Worm (Caenorhabditis elegans): ENCODE results near the gene M28.8.

The M28.8 gene

DNA sequence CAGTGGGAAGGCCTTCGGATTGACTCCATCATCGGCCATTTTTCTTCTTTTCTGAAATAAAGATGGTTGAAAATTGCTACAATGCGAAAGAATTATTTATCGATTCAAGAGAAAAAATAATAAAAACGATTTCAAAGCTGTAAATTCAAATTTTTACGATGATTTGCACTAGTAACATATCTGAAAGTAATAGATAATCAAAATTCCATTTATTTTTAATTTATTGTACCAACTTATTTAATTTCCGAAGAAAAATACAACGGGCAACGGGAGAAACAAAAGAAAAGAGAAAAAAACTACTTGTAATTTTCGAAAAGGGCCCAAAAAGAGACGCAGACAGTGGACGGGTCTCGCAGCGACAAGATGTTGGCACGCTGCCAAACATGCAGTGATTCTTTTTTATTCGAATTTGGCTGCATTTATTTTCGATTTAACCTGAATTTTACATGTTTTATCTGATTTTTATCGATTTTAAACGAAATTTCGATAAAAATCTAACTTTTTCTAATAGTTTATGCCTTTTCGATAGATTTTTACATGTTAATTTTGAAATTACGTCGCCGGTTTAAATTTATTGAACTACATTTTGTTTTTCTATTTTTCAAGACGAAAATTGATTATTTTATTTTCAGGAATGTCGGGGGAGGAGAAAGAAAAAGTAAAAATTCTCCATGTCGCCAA, 30.7 kb downstream of the M28.8 start, which contains the start of the genes snu-13 and rsp-7:
Gene snu-13, minus strand, starts transcription at position 51 of the 681 bp plus-strand sequence.
Gene rsp-7, plus strand, starts transcription at position 631 of the 681 bp plus-strand sequence.
- peak; percentile 54 for TF ChIP-seq dmd-6 (GFP tag; IDR thresholded peaks at IDR 0.05)
- no peak for TF ChIP-seq ces-1 (GFP tag; optimal IDR thresholded peaks at IDR 0.05)
- no peak for TF ChIP-seq ztf-11 (tag; optimal IDR thresholded peaks at IDR 0.05)
- TF ChIP-seq lsy-2 (tag; optimal IDR thresholded peaks at IDR 0.05), result peak in 1 of 2 experiments; percentile 92
- TF ChIP-seq dve-1 (tag; optimal IDR thresholded peaks at IDR 0.05; ENCODE audit: insufficient read depth), result peak; percentile 86
- TF ChIP-seq hif-1 (tag; optimal IDR thresholded peaks at IDR 0.05), result peak in 1 of 2 experiments; percentile 44
- TF ChIP-seq pha-4 (GFP tag; IDR thresholded peaks at IDR 0.05), result 0 out of 2 replicates have a peak, but pooled peaks have one; percentile 19
- TF ChIP-seq pha-4 (tag; optimal IDR thresholded peaks at IDR 0.05), result peak; percentile 71
- TF ChIP-seq hlh-11 (tag; optimal IDR thresholded peaks at IDR 0.05), result peak; percentile 65
- TF ChIP-seq nhr-76 (tag; optimal IDR thresholded peaks at IDR 0.05), result no peak
- TF ChIP-seq zfp-2 (tag; optimal IDR thresholded peaks at IDR 0.05), result peak; percentile 68
- TF ChIP-seq mxl-3 (GFP tag; optimal IDR thresholded peaks at IDR 0.05), result peak; percentile 0
- TF ChIP-seq ceh-44 (GFP tag; IDR thresholded peaks at IDR 0.05), result no peak
- no peak for TF ChIP-seq fos-1 (tag; optimal IDR thresholded peaks at IDR 0.05)
- TF ChIP-seq daf-16 (GFP tag; optimal IDR thresholded peaks at IDR 0.05), result no peak
- peak; percentile 12 for TF ChIP-seq daf-16 (tag; optimal IDR thresholded peaks at IDR 0.05)
- TF ChIP-seq ceh-32 (tag; optimal IDR thresholded peaks at IDR 0.05; ENCODE audit: poor library complexity), result no peak
- TF ChIP-seq ceh-62 (tag; optimal IDR thresholded peaks at IDR 0.05), result no peak
- TF ChIP-seq lin-38 (GFP tag; IDR thresholded peaks at IDR 0.05), result peak; percentile 77
- TF ChIP-seq jun-1 (tag; optimal IDR thresholded peaks at IDR 0.05), result no peak
- peak; percentile 78 for TF ChIP-seq dpl-1 (GFP tag; optimal IDR thresholded peaks at IDR 0.05)
- peak; percentile 58 for TF ChIP-seq nhr-11 (tag; optimal IDR thresholded peaks at IDR 0.05)
- TF ChIP-seq nhr-28 (tag; optimal IDR thresholded peaks at IDR 0.05), result peak; percentile 36
- no peak for TF ChIP-seq madf-5 (GFP tag; IDR thresholded peaks at IDR 0.05)
- no peak for TF ChIP-seq F44E2.7 (GFP tag; IDR thresholded peaks at IDR 0.05)
- TF ChIP-seq nhr-25 (tag; optimal IDR thresholded peaks at IDR 0.05; ENCODE audit: borderline replicate concordance, insufficient read depth), result peak; percentile 60
- TF ChIP-seq hmg-1.1 (GFP tag; IDR thresholded peaks at IDR 0.05), result 0 out of 2 replicates have a peak, but pooled peaks have one; percentile 37
- TF ChIP-seq rbr-2 (tag; optimal IDR thresholded peaks at IDR 0.05), result peak; percentile 25
- TF ChIP-seq lin-13 (GFP tag; optimal IDR thresholded peaks at IDR 0.05), result peak; percentile 71
- no peak for TF ChIP-seq nhr-41 (GFP tag; IDR thresholded peaks at IDR 0.05)
- no peak for TF ChIP-seq nhr-6 (tag; optimal IDR thresholded peaks at IDR 0.05)
- TF ChIP-seq nhr-77 (tag; optimal IDR thresholded peaks at IDR 0.05), result peak; percentile 69
- no peak for TF ChIP-seq lim-7 (GFP tag; IDR thresholded peaks at IDR 0.05)
- peak; percentile 88 for TF ChIP-seq mes-2 (tag; optimal IDR thresholded peaks at IDR 0.05; ENCODE audit: poor library complexity, severe bottlenecking)
- no peak for TF ChIP-seq unc-39 (tag; optimal IDR thresholded peaks at IDR 0.05)
- TF ChIP-seq zip-11 (GFP tag; IDR thresholded peaks at IDR 0.05), result no peak
- TF ChIP-seq mxl-2 (GFP tag; conservative IDR thresholded peaks at IDR 0.05), result no peak
- TF ChIP-seq unc-62 (GFP tag; optimal IDR thresholded peaks at IDR 0.05 in 1 of 2), result peak in 1 of 2 experiments; percentile 12
- TF ChIP-seq unc-62 (tag; optimal IDR thresholded peaks at IDR 0.05), result no peak
- no peak for TF ChIP-seq nhr-237 (tag; optimal IDR thresholded peaks at IDR 0.05)
- TF ChIP-seq hlh-30 (tag; optimal IDR thresholded peaks at IDR 0.05; ENCODE audit: insufficient read depth), result peak; percentile 65
- TF ChIP-seq F49E8.2 (tag; optimal IDR thresholded peaks at IDR 0.05; ENCODE audit: borderline replicate concordance), result peak; percentile 7
- TF ChIP-seq mep-1 (tag; optimal IDR thresholded peaks at IDR 0.05), result peak; percentile 76
- TF ChIP-seq ZK546.5 (tag; optimal IDR thresholded peaks at IDR 0.05), result no peak
- TF ChIP-seq ceh-20 (GFP tag; IDR thresholded peaks at IDR 0.05), result no peak
